Fruit fly (Drosophila melanogaster): Measurements from ENCODE around the gene TwdlK.

The TwdlK gene

DNA sequence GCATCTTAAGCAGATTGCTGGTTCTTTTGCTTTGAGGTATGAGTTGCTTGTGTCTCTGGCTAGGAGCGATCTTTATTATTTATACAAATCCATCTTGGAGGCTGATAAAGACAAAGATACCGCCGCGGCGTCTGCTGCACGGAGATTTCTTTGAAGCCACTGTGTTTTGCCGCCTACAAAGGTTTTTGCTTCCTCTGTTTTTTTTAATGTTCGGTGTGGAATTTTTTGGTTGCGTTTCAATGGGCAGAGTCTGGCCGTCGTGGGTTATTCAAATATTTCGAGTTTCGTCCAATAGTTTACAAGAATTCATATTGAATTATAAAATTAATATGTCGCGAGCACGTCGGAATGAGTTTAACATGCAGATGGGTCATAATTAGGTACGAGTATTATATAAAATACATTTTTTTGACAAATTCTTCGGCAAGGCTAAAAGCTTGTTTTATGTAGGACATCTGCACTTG lies 5.0 kb downstream of the TwdlK start, which contains the start of gene TwdlB:
TSS of gene TwdlB (minus strand) at position 51 of the 464 bp plus-strand sequence.
- no peak for TF ChIP-seq CTCF (optimal IDR thresholded peaks at IDR 0.05)
- TF ChIP-seq CG8478 (optimal IDR thresholded peaks at IDR 0.05) = no peak

DNA sequence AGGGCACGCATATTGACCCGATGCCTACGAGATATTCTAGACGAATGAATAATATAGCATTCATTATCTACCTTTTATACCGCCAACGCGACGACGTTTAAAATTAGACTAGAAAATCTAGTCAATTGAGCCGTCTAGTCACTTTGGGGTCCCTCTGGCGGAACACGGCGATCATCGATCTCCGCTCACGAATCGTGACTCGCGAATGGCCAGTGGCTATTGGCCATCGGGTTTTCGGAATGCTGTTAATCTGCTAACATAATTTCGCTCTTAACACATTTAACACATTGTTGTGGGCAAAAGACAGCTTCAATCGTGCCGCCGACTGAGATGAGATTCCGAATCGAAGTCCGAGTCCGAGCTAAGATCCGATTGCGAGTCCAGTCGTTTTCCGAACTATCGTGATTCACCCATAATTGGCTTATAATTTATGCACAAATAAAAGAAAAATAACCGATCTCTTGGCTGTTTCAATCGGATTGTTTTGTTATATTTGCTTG lies 7.2 kb downstream of the TwdlK start, which contains the start of gene TwdlP:
TSS of gene TwdlP (minus strand) at position 51 of the 500 bp plus-strand sequence.
- TF ChIP-seq CTCF (optimal IDR thresholded peaks at IDR 0.05) (no peak), CG8478 (optimal IDR thresholded peaks at IDR 0.05) (no peak)

DNA sequence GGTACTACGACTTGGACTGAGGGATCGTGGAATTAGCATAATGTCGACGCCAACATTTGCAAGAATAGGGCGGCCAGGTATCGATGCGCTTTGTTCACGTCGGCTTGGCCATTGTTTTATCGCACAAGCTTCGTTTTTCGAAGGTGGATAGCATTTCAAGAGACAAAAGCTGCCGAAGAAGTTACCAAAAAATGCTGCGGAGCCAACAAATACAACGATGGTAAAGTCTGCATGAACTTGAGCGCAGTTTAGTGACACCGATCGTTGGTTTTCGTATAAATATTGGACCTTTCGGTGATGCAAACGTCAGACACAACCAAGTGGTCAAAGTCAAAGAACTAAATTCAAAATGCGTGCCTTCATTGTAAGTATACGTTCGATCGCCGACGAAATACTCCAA lies 9.7 kb downstream of the TwdlK start, which contains the start of gene TwdlM:
TSS of gene TwdlM (plus strand) at position 301 of the 400 bp plus-strand sequence.
- TF ChIP-seq CTCF (optimal IDR thresholded peaks at IDR 0.05) (no peak), CG8478 (optimal IDR thresholded peaks at IDR 0.05) (no peak)

DNA sequence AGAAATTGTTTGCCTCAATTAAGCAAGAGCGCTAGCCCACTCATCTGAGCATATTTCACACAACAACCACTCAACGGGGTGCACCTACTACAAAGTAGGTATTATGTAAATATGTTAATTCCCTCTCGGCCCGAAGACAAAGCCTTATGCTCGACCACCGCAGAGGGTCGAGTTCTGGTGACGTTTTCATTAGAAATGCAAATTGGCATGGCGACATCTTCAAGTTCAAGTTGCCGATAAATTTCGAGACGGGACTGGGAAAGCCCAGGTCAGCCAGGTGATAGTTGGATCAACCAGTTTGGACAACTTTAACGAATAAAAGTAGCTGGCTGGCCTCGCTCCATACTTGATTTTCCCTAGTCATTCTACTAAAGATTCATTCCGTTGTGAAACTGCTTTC lies 13.1 kb downstream of the TwdlK start:
- TF ChIP-seq CTCF (optimal IDR thresholded peaks at IDR 0.05) (no peak), CG8478 (optimal IDR thresholded peaks at IDR 0.05) (no peak)

DNA sequence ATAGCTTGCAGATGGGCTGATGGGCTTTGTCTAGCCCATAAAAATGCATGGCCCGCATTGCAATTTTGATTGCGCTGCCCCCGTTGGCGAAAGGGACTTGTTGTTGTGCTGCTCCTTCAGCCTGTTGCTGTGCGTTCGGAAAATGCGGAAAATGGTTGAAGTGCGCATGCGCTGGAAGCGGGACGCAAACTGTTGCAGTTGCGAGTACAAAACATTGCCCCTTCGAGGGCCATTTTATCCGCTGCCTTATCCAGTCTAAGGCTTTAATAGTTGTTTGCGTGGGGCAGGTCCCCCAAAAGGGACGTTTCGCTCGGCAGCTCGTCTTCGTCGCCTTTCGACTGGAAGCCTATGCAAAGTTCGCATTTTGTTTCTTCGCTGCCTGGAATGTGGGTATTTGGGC lies 22.0 kb downstream of the TwdlK start:
- TF ChIP-seq CG8478 (optimal IDR thresholded peaks at IDR 0.05) (no peak), CTCF (optimal IDR thresholded peaks at IDR 0.05) (no peak)

DNA sequence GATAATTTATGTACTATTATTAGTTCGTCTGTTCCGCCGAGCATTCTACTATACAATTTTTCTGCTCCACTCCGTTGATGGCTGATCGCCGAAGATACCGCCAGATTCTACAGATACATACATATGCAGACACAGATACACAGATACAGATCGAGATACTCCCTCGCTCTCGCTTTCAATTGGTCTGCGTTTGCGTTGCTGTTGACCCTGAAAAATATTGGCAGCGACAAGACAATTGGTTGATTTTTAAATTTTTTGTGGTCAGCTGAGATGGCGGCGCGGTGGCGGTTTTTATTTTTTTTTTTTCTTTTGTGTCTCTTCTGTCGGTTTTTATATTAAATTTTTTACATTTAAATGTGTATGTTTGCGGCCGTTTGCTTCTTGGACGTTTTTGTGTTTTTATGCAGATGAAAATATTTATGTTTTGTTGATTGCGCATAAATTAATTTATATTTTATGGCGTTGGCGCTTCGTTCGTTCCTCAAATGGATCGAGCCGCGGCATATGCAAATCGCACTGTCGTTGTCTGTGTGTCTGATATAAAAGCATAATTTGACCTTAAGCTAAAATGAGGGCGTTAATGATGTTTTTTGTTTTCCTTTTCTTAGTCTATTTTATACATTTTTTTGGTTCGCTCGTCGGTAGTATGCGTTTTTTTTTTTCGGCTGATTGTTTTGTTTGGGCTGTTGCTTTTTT lies 34.5 kb downstream of the TwdlK start:
- no peak for TF ChIP-seq CG8478 (optimal IDR thresholded peaks at IDR 0.05)
- no peak for TF ChIP-seq CTCF (optimal IDR thresholded peaks at IDR 0.05)

DNA sequence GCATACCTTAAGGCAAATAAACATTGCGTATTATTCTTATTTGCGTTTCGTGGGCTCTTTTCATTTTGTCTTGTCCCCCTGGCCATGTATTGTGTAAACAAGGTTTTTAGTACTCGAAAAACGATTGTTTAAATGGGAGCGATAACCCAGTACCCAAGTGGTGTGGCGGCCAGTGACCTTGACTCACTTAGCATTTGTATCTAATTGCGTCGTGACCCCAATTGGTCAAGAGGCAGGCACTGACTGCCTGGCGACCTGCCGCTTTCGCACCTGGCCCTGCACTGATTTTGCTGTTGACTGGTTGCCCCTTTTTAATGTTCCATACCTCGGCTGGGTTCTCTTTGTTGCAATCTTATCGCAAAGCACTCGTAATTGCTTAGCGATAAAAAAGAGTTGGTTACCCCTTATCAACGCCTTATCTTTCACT lies 40.4 kb downstream of the TwdlK start:
- TF ChIP-seq CG8478 (optimal IDR thresholded peaks at IDR 0.05) (no peak), CTCF (optimal IDR thresholded peaks at IDR 0.05) (no peak)
